Fruit fly (Drosophila melanogaster): Measurements from ENCODE around the gene CG1958.
A peak's percentile ranks its signal among the peaks of the same experiment; 100 is the strongest.

Gene CG1958

DNA sequence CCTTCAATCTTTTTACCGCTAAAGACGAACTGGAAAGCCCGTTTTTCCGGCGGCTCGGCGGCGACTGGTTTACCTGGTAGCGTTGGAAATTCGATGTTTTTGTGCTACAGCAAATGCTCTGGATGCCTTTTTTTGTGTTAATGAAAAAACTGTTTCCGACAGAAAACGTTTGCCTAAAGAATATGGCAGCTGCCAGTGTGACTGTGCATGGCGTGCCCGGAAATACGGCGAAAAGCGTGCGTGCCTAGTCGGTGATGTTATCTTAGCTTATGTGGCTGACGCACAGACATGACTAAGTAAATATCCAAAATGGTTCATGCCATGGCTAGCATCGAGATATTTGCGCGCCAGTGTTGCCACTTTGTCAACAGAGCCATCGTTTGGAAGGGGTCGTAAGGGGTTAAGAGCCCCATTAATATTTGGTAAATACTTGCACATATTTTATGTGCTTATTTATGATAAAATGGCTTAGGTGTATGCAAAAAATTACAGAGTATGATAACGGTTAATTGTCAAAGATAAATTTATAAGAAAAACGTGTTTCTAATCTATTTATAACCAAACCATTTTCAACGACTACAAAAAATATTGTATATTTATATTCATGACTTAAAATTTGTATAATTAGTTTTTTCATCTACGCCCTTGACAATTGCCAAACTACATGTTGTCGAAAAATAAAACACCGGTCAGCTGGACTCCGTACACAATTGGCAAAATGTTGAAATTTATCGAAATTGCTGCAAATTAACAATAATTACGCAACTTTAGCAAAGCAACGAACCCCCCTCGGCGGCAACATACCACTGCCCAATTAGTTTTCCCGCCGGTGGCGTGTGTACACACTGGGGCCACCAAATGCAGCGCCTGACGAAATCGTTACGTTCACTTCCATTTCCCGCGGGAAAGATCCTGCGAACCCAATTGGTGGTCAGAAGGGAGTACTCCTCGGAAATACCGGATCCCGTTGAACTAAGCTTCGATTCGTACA lies 19.6 kb downstream of the CG1958 start, which contains the start of gene CG2059 (continued):
- peak; percentile 56 for TF ChIP-seq CG6854 (GFP tag; optimal IDR thresholded peaks at IDR 0.05)
- TF ChIP-seq CG3032 (tag; optimal IDR thresholded peaks at IDR 0.05): peak; percentile 11
- no peak for TF ChIP-seq Eip75B (GFP tag; optimal IDR thresholded peaks at IDR 0.05)
- no peak; the same call in 1 of the 2 replicates for TF ChIP-seq Gug (GFP tag; IDR thresholded peaks at IDR 0.05)
- no peak for TF ChIP-seq fd59A (GFP tag; optimal IDR thresholded peaks at IDR 0.05)
- peak; percentile 36; the same call in 1 of the 3 replicates for TF ChIP-seq CG6163 (GFP tag; IDR thresholded peaks at IDR 0.05)
- peak; percentile 6 for TF ChIP-seq CG11902 (GFP tag; optimal IDR thresholded peaks at IDR 0.05)
- no peak for TF ChIP-seq dac (GFP tag; optimal IDR thresholded peaks at IDR 0.05)
- peak; percentile 45 for TF ChIP-seq Hr39 (GFP tag; optimal IDR thresholded peaks at IDR 0.05)
- TF ChIP-seq CG6792 (GFP tag; optimal IDR thresholded peaks at IDR 0.05): no peak
- TF ChIP-seq Ets96B (tag; optimal IDR thresholded peaks at IDR 0.05): no peak
- TF ChIP-seq CG3919 (GFP tag; optimal IDR thresholded peaks at IDR 0.05): no peak
- TF ChIP-seq Sox102F (GFP tag; optimal IDR thresholded peaks at IDR 0.05): peak; percentile 27
- peak; percentile 42 for TF ChIP-seq cyc (GFP tag; optimal IDR thresholded peaks at IDR 0.05)
- peak; percentile 35 for TF ChIP-seq esn (GFP tag; optimal IDR thresholded peaks at IDR 0.05)
- TF ChIP-seq CG7368 (GFP tag; optimal IDR thresholded peaks at IDR 0.05): no peak
- peak; percentile 42 for TF ChIP-seq OdsH (GFP tag; optimal IDR thresholded peaks at IDR 0.05)
- no peak for TF ChIP-seq achi (GFP tag; optimal IDR thresholded peaks at IDR 0.05)
- peak; percentile 99 for TF ChIP-seq vri (GFP tag; optimal IDR thresholded peaks at IDR 0.05)
- peak; percentile 29 for TF ChIP-seq Eip93F (GFP tag; optimal IDR thresholded peaks at IDR 0.05)
- TF ChIP-seq Sox15 (GFP tag; optimal IDR thresholded peaks at IDR 0.05): peak; percentile 12
- TF ChIP-seq lz (GFP tag; optimal IDR thresholded peaks at IDR 0.05): peak; percentile 54
- peak; percentile 7 for TF ChIP-seq Met (GFP tag; optimal IDR thresholded peaks at IDR 0.05)
- TF ChIP-seq pdm3 (GFP tag; optimal IDR thresholded peaks at IDR 0.05): peak; percentile 41
- no peak for TF ChIP-seq CG9139 (GFP tag; optimal IDR thresholded peaks at IDR 0.05)
- peak; percentile 75 for TF ChIP-seq Eip78C (GFP tag)

DNA sequence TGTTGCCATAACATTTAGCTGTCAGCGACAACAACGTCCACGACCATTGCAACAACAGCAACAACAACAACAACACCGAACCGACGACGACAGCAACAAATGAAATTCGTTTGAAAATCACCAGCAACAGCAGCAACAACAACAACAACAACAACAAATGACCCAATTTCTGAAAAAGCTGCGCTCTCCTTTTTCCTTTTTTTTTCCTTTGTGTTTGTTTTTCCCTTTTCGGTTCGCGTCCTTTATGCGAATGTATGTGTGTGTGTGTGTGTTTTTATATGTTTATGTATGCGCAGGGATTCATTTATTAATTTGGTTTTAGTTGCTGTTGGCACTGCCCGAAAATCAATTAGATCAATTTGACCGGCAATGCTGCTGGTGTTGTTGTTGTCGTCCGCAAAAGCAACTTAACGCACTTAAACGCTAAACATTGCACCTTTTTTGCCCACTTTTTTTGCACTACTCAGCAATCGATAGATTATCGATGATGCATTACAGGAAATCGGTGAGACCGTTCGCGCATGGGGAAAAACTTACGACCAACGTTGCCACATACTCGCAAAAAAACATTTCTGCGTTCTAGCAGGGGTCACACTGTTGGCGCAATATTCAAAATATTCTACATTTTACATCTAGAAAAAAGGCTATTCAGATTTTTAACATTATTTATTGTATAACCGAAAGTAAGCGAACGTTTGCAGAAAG lies 24.3 kb downstream of the CG1958 start, which contains the start of gene unc-119:
Gene unc-119 (minus strand): TSS at position 488 of the 705 bp plus-strand sequence.
- TF ChIP-seq Lpt (GFP tag; optimal IDR thresholded peaks at IDR 0.05): no peak
- TF ChIP-seq ss (GFP tag; optimal IDR thresholded peaks at IDR 0.05): peak; percentile 86
- peak; percentile 3 for TF ChIP-seq pdm3 (GFP tag; optimal IDR thresholded peaks at IDR 0.05)
- 0 out of 3 replicates have a peak, but pooled peaks have one; percentile 20 for TF ChIP-seq eg (GFP tag; IDR thresholded peaks at IDR 0.05)
- TF ChIP-seq CG6276 (GFP tag; optimal IDR thresholded peaks at IDR 0.05): peak; percentile 57
- no peak for TF ChIP-seq Hr39 (GFP tag; optimal IDR thresholded peaks at IDR 0.05)
- TF ChIP-seq CG9139 (GFP tag; optimal IDR thresholded peaks at IDR 0.05): peak; percentile 70
- TF ChIP-seq cyc (GFP tag; optimal IDR thresholded peaks at IDR 0.05): no peak
- TF ChIP-seq CG11762 (GFP tag; optimal IDR thresholded peaks at IDR 0.05; ENCODE audit: insufficient read depth): no peak
- TF ChIP-seq Sox15 (GFP tag; optimal IDR thresholded peaks at IDR 0.05): no peak
- no peak for TF ChIP-seq CG11294 (GFP tag; IDR thresholded peaks at IDR 0.05)
- no peak for TF ChIP-seq Eip93F (GFP tag; optimal IDR thresholded peaks at IDR 0.05)
- TF ChIP-seq topi (GFP tag; optimal IDR thresholded peaks at IDR 0.05): no peak
- TF ChIP-seq fkh (GFP tag; optimal IDR thresholded peaks at IDR 0.05): no peak
- peak; percentile 1 for TF ChIP-seq Sox14 (GFP tag; optimal IDR thresholded peaks at IDR 0.05)
- TF ChIP-seq CG1621 (tag; optimal IDR thresholded peaks at IDR 0.05): peak; percentile 52
- TF ChIP-seq Sox102F (GFP tag; optimal IDR thresholded peaks at IDR 0.05): no peak
- no peak for TF ChIP-seq svp (GFP tag)
- TF ChIP-seq Smox (GFP tag; optimal IDR thresholded peaks at IDR 0.05): no peak
- TF ChIP-seq dsx (GFP tag; optimal IDR thresholded peaks at IDR 0.05; ENCODE audit: poor library complexity, severe bottlenecking): peak; percentile 48
- no peak for TF ChIP-seq CG3919 (GFP tag; optimal IDR thresholded peaks at IDR 0.05)
- peak; percentile 6 for TF ChIP-seq CG34406 (GFP tag; optimal IDR thresholded peaks at IDR 0.05)
- TF ChIP-seq CG6854 (GFP tag; optimal IDR thresholded peaks at IDR 0.05): peak; percentile 57
- no peak; the same call in 2 of the 3 replicates for TF ChIP-seq CG8119 (GFP tag; IDR thresholded peaks at IDR 0.05)
- TF ChIP-seq spab (GFP tag; optimal IDR thresholded peaks at IDR 0.05): peak; percentile 48
- TF ChIP-seq CG16779 (tag; optimal IDR thresholded peaks at IDR 0.05): peak; percentile 48
- peak; percentile 24 for TF ChIP-seq net (GFP tag; optimal IDR thresholded peaks at IDR 0.05)
- no peak for TF ChIP-seq CG8319 (GFP tag; optimal IDR thresholded peaks at IDR 0.05)
- TF ChIP-seq CG15336 (GFP tag; IDR thresholded peaks at IDR 0.05): peak; percentile 25; the same call in 1 of the 2 replicates

Measured in whole organism, prepupa.